Fruit fly (Drosophila melanogaster) whole organism, prepupa: ENCODE data around the gene CG13312.

ENCODE experiments used
- CG15336 ChIP-seq: fragments of 200-800 bp; sonication (Bioruptor generic); IDR thresholded peaks from 2 replicates; pipeline ENCODE4 v1.3.6; 2022; ENCODE audit warnings: missing biosample characterization, missing genetic modification characterization
- CG6792 ChIP-seq: fragments of 200-800 bp; sonication (Bioruptor generic); optimal IDR thresholded peaks from 3 replicates; lab custom pipeline; 2016; ENCODE audit warnings: missing biosample characterization, missing genetic modification characterization
- CG8632 ChIP-seq: fragments of 200-800 bp; sonication (Bioruptor generic); optimal IDR thresholded peaks from 3 replicates; lab custom pipeline; 2016; ENCODE audit warnings: missing biosample characterization, missing genetic modification characterization
- CG9139 ChIP-seq: fragments of 200-800 bp; sonication (Bioruptor generic); optimal IDR thresholded peaks from 3 replicates; lab custom pipeline; 2017; ENCODE audit warnings: missing biosample characterization, mild to moderate bottlenecking, missing genetic modification characterization
- Hr39 ChIP-seq: fragments of 200-800 bp; sonication (Bioruptor generic); optimal IDR thresholded peaks from 2 replicates; lab custom pipeline; 2016; ENCODE audit warnings: missing biosample characterization, missing genetic modification characterization
- Sox14 ChIP-seq: fragments of 200-800 bp; sonication (Bioruptor generic); optimal IDR thresholded peaks from 3 replicates; lab custom pipeline; 2016; ENCODE audit warnings: missing biosample characterization, missing genetic modification characterization
- achi ChIP-seq: fragments of 200-800 bp; sonication (Bioruptor generic); optimal IDR thresholded peaks from 3 replicates; lab custom pipeline; 2016; ENCODE audit warnings: missing biosample characterization, missing genetic modification characterization
- acj6 ChIP-seq: fragments of 200-800 bp; sonication (Bioruptor generic); optimal IDR thresholded peaks from 3 replicates; lab custom pipeline; 2016; ENCODE audit warnings: missing biosample characterization, missing genetic modification characterization
- dsx ChIP-seq: fragments of 200-800 bp; optimal IDR thresholded peaks from 3 replicates; lab custom pipeline; 2019; ENCODE audit warnings: missing biosample characterization, mild to moderate bottlenecking, missing genetic modification characterization, moderate library complexity; ENCODE audit not compliant: poor library complexity, severe bottlenecking
- esn ChIP-seq: fragments of 200-800 bp; sonication (Bioruptor generic); optimal IDR thresholded peaks from 2 replicates; lab custom pipeline; 2016; ENCODE audit warnings: missing biosample characterization, mild to moderate bottlenecking, missing genetic modification characterization, moderate library complexity
- fd59A ChIP-seq: fragments of 200-800 bp; sonication (Bioruptor generic); optimal IDR thresholded peaks from 2 replicates; lab custom pipeline; 2017; ENCODE audit warnings: missing biosample characterization, mild to moderate bottlenecking, missing genetic modification characterization, missing genetic modification reagents
- pdm3 ChIP-seq: fragments of 200-800 bp; sonication (Bioruptor generic); optimal IDR thresholded peaks from 3 replicates; lab custom pipeline; 2016; ENCODE audit warnings: missing biosample characterization, missing genetic modification characterization
- spab ChIP-seq: fragments of 200-800 bp; sonication (Bioruptor generic); optimal IDR thresholded peaks from 2 replicates; lab custom pipeline; 2017; ENCODE audit warnings: missing biosample characterization, mild to moderate bottlenecking, missing genetic modification characterization, missing genetic modification reagents

dm6 chr3L:8827868-8828159 lies 20.8 kb upstream of the CG13312 start:
- no peak for TF ChIP-seq CG9139
- no peak for TF ChIP-seq fd59A (GFP tag; lab: Kevin White, UChicago)
- TF ChIP-seq spab (GFP tag; lab: Kevin White, UChicago), result no peak
- no peak for TF ChIP-seq pdm3 (GFP tag; lab: Kevin White, UChicago)
- TF ChIP-seq Sox14 (GFP tag; lab: Kevin White, UChicago), result no peak
- no peak for TF ChIP-seq CG6792
- no peak for TF ChIP-seq achi (GFP tag; lab: Kevin White, UChicago)
- TF ChIP-seq esn (GFP tag; lab: Kevin White, UChicago), result no peak
- no peak for TF ChIP-seq CG8632
- no peak for TF ChIP-seq acj6 (GFP tag; lab: Kevin White, UChicago)
- TF ChIP-seq dsx (GFP tag; lab: Kevin White, UChicago), result no peak
- no peak for TF ChIP-seq Hr39 (GFP tag; lab: Kevin White, UChicago)
- no peak for TF ChIP-seq CG15336 (GFP tag; lab: Robert Waterston, UW)
